Worm (Caenorhabditis elegans) whole organism, L2 larva: ENCODE measurements around the gene ceh-87.

Experiments used
- egl-27 ChIP-seq: sonication (generic microtip); optimal IDR thresholded peaks from 3 replicates; lab custom pipeline; 2017; ENCODE audit warnings: missing biosample characterization, missing genetic modification reagents, missing genetic modification characterization
- nhr-11 ChIP-seq: fragments of 150-350 bp; optimal IDR thresholded peaks from 2 replicates; lab custom pipeline; 2014; ENCODE audit warnings: missing biosample characterization, missing genetic modification characterization
- unc-55 ChIP-seq: fragments of 150-350 bp; sonication (generic microtip); optimal IDR thresholded peaks from 3 replicates; lab custom pipeline; 2014; ENCODE audit warnings: missing biosample characterization, missing genetic modification reagents, missing genetic modification characterization

ce11 chrII:2641777-2642176 lies 42.3 kb downstream of the ceh-87 start, which contains the start of gene F22E5.7:
- TF ChIP-seq nhr-11 (tag; lab: Kevin White, UChicago) (no peak), unc-55 (no peak), egl-27 (tag; lab: Kevin White, UChicago) (no peak)
